Worm (Caenorhabditis elegans) whole organism, mixed stage, embryonic: Measurements from ENCODE around the gene F56F11.4.

Experiments used
- blmp-1 ChIP-seq: fragments of 150-350 bp; optimal IDR thresholded peaks from 2 replicates; lab custom pipeline; 2014; ENCODE audit warnings: missing biosample characterization, missing genetic modification characterization
- lin-32 ChIP-seq: fragments of 200-800 bp; sonication (Bioruptor generic); optimal IDR thresholded peaks from 2 replicates; lab custom pipeline; 2018; ENCODE audit warnings: mild to moderate bottlenecking, missing genetic modification characterization, missing compliant biosample characterization
- mab-5 ChIP-seq: fragments of 150-350 bp; optimal IDR thresholded peaks from 2 replicates; lab custom pipeline; 2014; ENCODE audit warnings: missing biosample characterization, missing genetic modification characterization
- mls-2 ChIP-seq: sonication (generic microtip); optimal IDR thresholded peaks from 2 replicates; lab custom pipeline; 2016; ENCODE audit warnings: mild to moderate bottlenecking, missing genetic modification characterization, moderate library complexity, missing compliant biosample characterization
- nhr-76 ChIP-seq: sonication (generic microtip); optimal IDR thresholded peaks from 2 replicates; lab custom pipeline; 2017; ENCODE audit warnings: missing biosample characterization, missing genetic modification characterization
- snpc-4 ChIP-seq: fragments of 150-350 bp; optimal IDR thresholded peaks from 2 replicates; lab custom pipeline; 2014; ENCODE audit warnings: missing biosample characterization, missing genetic modification characterization
- sptf-1 ChIP-seq: sonication (generic microtip); optimal IDR thresholded peaks from 2 replicates; lab custom pipeline; 2017; ENCODE audit warnings: mild to moderate bottlenecking, missing genetic modification characterization, moderate library complexity, missing compliant biosample characterization
- unc-39 ChIP-seq: fragments of 150-350 bp; optimal IDR thresholded peaks from 2 replicates; lab custom pipeline; 2014; ENCODE audit warnings: missing biosample characterization, missing genetic modification characterization
- unc-62 ChIP-seq: fragments of 150-350 bp; optimal IDR thresholded peaks from 2 replicates; lab custom pipeline; 2014; ENCODE audit warnings: missing biosample characterization, missing genetic modification reagents, missing genetic modification characterization
- zip-8 ChIP-seq: fragments of 150-350 bp; optimal IDR thresholded peaks from 2 replicates; lab custom pipeline; 2014; ENCODE audit warnings: missing biosample characterization, missing genetic modification characterization
- ztf-11 ChIP-seq: fragments of 150-350 bp; optimal IDR thresholded peaks from 2 replicates; lab custom pipeline; 2014; ENCODE audit warnings: missing biosample characterization, missing genetic modification characterization

- no peak for TF ChIP-seq sptf-1 (tag; lab: Kevin White, UChicago)
- no peak for TF ChIP-seq snpc-4 (tag; lab: Kevin White, UChicago)
- TF ChIP-seq nhr-76 = no peak
- TF ChIP-seq blmp-1 (tag; lab: Kevin White, UChicago) = no peak
- no peak for TF ChIP-seq mls-2 (tag; lab: Kevin White, UChicago)
- TF ChIP-seq unc-39 (tag; lab: Kevin White, UChicago) = no peak
- TF ChIP-seq unc-62 (GFP tag; lab: Kevin White, UChicago) = no peak
- TF ChIP-seq zip-8 (tag; lab: Kevin White, UChicago) = no peak
- no peak for TF ChIP-seq mab-5 (tag; lab: Kevin White, UChicago)
- no peak for TF ChIP-seq ztf-11 (tag; lab: Kevin White, UChicago)
- TF ChIP-seq lin-32 (GFP tag; lab: Kevin White, UChicago) = no peak
These were observed 13.0 kb downstream of the F56F11.4 start for ce11 chrIII:2869033-2869432.
